Worm (Caenorhabditis elegans) whole organism, midembryonic: Measurements from ENCODE around the gene nsy-1.

Source experiments
- T22C8.4 ChIP-seq: fragments of 200-800 bp; sonication (Bioruptor generic); IDR thresholded peaks from 2 replicates; pipeline ENCODE4 v1.3.6; 2022; ENCODE audit warnings: missing genetic modification characterization, missing compliant biosample characterization
- ref-1 ChIP-seq: fragments of 200-800 bp; sonication (Bioruptor generic); conservative IDR thresholded peaks from 2 replicates; pipeline ENCODE4 v1.3.6; 2022; ENCODE audit warnings: missing genetic modification reagents, missing genetic modification characterization, missing compliant biosample characterization
- tab-1 ChIP-seq: fragments of 200-800 bp; sonication (Bioruptor generic); IDR thresholded peaks from 2 replicates; pipeline ENCODE4 v1.3.6; 2022; ENCODE audit warnings: missing genetic modification characterization, missing compliant biosample characterization

- TF ChIP-seq ref-1 (no peak), tab-1 (no peak), T22C8.4 (GFP tag; lab: Robert Waterston, UW) (no peak)
Measured at ce11 chrII:5027952-5028351, 5.4 kb downstream of the nsy-1 start.
